Fruit fly (Drosophila melanogaster) whole organism, embryonic: ENCODE results near the gene tub.

Experiments
- CG4328 ChIP-seq: fragments of 200-800 bp; sonication (Bioruptor generic); optimal IDR thresholded peaks from 3 replicates; lab custom pipeline; 2017; ENCODE audit warnings: missing biosample characterization, missing genetic modification reagents, missing genetic modification characterization
- CG7271 ChIP-seq: fragments of 200-800 bp; sonication (Bioruptor generic); optimal IDR thresholded peaks from 2 replicates; lab custom pipeline; 2018; ENCODE audit warnings: missing biosample characterization, mild to moderate bottlenecking, missing genetic modification characterization, moderate library complexity
- bigmax ChIP-seq: fragments of 200-800 bp; sonication (Bioruptor generic); optimal IDR thresholded peaks from 2 replicates; lab custom pipeline; 2018; ENCODE audit warnings: missing biosample characterization, mild to moderate bottlenecking, missing genetic modification characterization
- dan ChIP-seq: fragments of 200-800 bp; sonication (Bioruptor generic); IDR thresholded peaks from 2 replicates; pipeline ENCODE4 v1.3.6; 2022; ENCODE audit warnings: missing biosample characterization, missing genetic modification characterization
- lmd ChIP-seq: fragments of 200-800 bp; sonication (Bioruptor generic); IDR thresholded peaks from 2 replicates; pipeline ENCODE4 v1.3.6; 2022; ENCODE audit warnings: missing biosample characterization, missing genetic modification characterization
- pan ChIP-seq, 4 experiments: fragments of >200 bp in 3 of 4; fragments of 200-800 bp in 1 of 4; sonication (Bioruptor generic) in 1 of 4; optimal IDR thresholded peaks in 3 of 4; IDR thresholded peaks in 1 of 4; 2 replicates each; pipeline versions ENCODE4 v1.3.6 to Lab custom; 2017 to 2022; ENCODE audit warnings: missing biosample characterization in 2 of 4, missing genetic modification characterization in 2 of 4, mixed read lengths in 1 of 4
- pum ChIP-seq: fragments of 200-800 bp; sonication (Bioruptor generic); optimal IDR thresholded peaks from 2 replicates; lab custom pipeline; 2016; ENCODE audit warnings: missing biosample characterization, missing genetic modification characterization

DNA sequence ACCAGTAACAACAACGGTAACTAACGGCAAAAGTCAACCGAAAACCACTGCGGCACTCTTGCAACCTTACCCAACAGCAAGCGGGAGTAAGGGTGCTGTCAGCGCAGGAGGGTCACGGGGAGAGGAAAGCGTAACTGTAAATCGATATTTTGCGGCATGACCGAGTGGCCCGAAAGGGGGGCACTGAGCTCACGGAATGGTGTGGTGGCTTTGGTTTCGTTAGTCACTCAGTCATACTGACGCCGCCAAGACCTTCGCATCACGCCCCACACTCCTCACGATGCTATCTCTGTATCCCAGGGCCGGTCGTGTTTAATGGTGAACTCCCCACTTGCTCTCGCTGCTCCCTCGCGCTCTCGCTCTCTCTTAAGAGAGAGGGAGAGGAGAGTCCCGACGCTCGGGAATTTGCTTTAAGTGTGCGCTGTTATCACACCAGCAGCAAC, 26.9 kb upstream of the tub start:
- TF ChIP-seq dan (GFP tag; lab: Robert Waterston, UW) (no peak), CG4328 (no peak), pum (no peak), pan (optimal IDR thresholded peaks at IDR 0.05; lab: Kevin White, UChicago) (no peak), pan (GFP tag; optimal IDR thresholded peaks at IDR 0.05 in 1 of 2, IDR thresholded peaks at IDR 0.05 in 1 of 2) (no peak), lmd (GFP tag; lab: Robert Waterston, UW) (no peak), bigmax (GFP tag; lab: Kevin White, UChicago) (no peak), CG7271 (tag; lab: Kevin White, UChicago) (no peak)
